Worm (Caenorhabditis elegans) whole organism, early embryonic: ENCODE data around the gene F16F9.1.

Experiments
- B0310.2 ChIP-seq: sonication (generic microtip); optimal IDR thresholded peaks from 2 replicates; lab custom pipeline; 2016; ENCODE audit warnings: mild to moderate bottlenecking, missing genetic modification characterization, missing compliant biosample characterization
- F13C5.2 ChIP-seq: sonication (generic microtip); optimal IDR thresholded peaks from 2 replicates; lab custom pipeline; 2017; ENCODE audit warnings: mild to moderate bottlenecking, missing genetic modification characterization, inconsistent platforms, missing compliant biosample characterization
- aly-1 ChIP-seq: sonication (generic microtip); optimal IDR thresholded peaks from 2 replicates; lab custom pipeline; 2016; ENCODE audit warnings: missing genetic modification characterization, missing compliant biosample characterization
- ama-1 ChIP-seq: fragments of 150-350 bp; optimal IDR thresholded peaks from 2 replicates; lab custom pipeline; 2014
- ceh-13 ChIP-seq: fragments of 200-800 bp; sonication (Bioruptor generic); optimal IDR thresholded peaks from 2 replicates; lab custom pipeline; 2018; ENCODE audit warnings: mild to moderate bottlenecking, missing genetic modification characterization, missing compliant biosample characterization
- ceh-36 ChIP-seq: sonication (generic microtip); optimal IDR thresholded peaks from 2 replicates; lab custom pipeline; 2016; ENCODE audit warnings: missing genetic modification characterization, inconsistent platforms, missing compliant biosample characterization
- ets-7 ChIP-seq: sonication (generic microtip); optimal IDR thresholded peaks from 2 replicates; lab custom pipeline; 2016; ENCODE audit warnings: missing genotype, missing genetic modification characterization, missing compliant biosample characterization
- flt-1 ChIP-seq: fragments of 200-800 bp; sonication (Bioruptor generic); IDR thresholded peaks from 2 replicates; pipeline ENCODE4 v1.3.6; 2022; ENCODE audit warnings: missing genetic modification characterization, missing compliant biosample characterization
- hmbx-1 ChIP-seq: sonication (generic microtip); optimal IDR thresholded peaks from 2 replicates; lab custom pipeline; 2016; ENCODE audit warnings: mild to moderate bottlenecking, missing genetic modification characterization, missing compliant biosample characterization
- hmg-4 ChIP-seq: fragments of 200-800 bp; sonication (Bioruptor generic); optimal IDR thresholded peaks from 2 replicates; lab custom pipeline; 2018; ENCODE audit warnings: mild to moderate bottlenecking, missing genetic modification characterization, missing compliant biosample characterization
- hnd-1 ChIP-seq: sonication (generic microtip); optimal IDR thresholded peaks from 2 replicates; lab custom pipeline; 2016; ENCODE audit warnings: missing genetic modification characterization, missing compliant biosample characterization
- pes-1 ChIP-seq: fragments of 200-800 bp; sonication (Bioruptor generic); IDR thresholded peaks from 2 replicates; pipeline ENCODE4 v1.3.6; 2022; ENCODE audit warnings: missing genetic modification reagents, missing genetic modification characterization, missing compliant biosample characterization
- scrt-1 ChIP-seq: fragments of 200-800 bp; sonication (Bioruptor generic); IDR thresholded peaks from 2 replicates; pipeline ENCODE4 v1.3.6; 2022; ENCODE audit warnings: missing genetic modification characterization, missing compliant biosample characterization
- sea-1 ChIP-seq: fragments of 200-800 bp; sonication (Bioruptor generic); conservative IDR thresholded peaks from 2 replicates; pipeline ENCODE4 v1.3.6; 2022; ENCODE audit warnings: missing genetic modification characterization, missing compliant biosample characterization
- tbx-11 ChIP-seq: fragments of 200-800 bp; sonication (Bioruptor generic); IDR thresholded peaks from 2 replicates; pipeline ENCODE4 v1.3.6; 2022; ENCODE audit warnings: missing genetic modification characterization, missing compliant biosample characterization
- tbx-37 ChIP-seq: fragments of 200-800 bp; sonication (Bioruptor generic); conservative IDR thresholded peaks from 2 replicates; pipeline ENCODE4 v1.3.6; 2022; ENCODE audit warnings: missing genetic modification reagents, missing genetic modification characterization, missing compliant biosample characterization
- tra-4 ChIP-seq: sonication (generic microtip); optimal IDR thresholded peaks from 2 replicates; lab custom pipeline; 2017; ENCODE audit warnings: missing genetic modification characterization, missing compliant biosample characterization

Gene F16F9.1

ce11 chrX:8428319-8428888 is 17.8 kb upstream of the F16F9.1 start, which contains the start of gene F08F1.3:
TSS of gene F08F1.3 (plus strand) at chrX:8428838.
- TF ChIP-seq hnd-1 (no peak), hmg-4 (no peak), tbx-11 (GFP tag; lab: Robert Waterston, UW) (no peak), F13C5.2 (tag; lab: Kevin White, UChicago) (no peak), ets-7 (no peak), sea-1 (no peak), scrt-1 (GFP tag; lab: Robert Waterston, UW) (no peak), ama-1 (lab: Kevin White, UChicago) (no peak), flt-1 (no peak), aly-1 (no peak), B0310.2 (tag; lab: Kevin White, UChicago) (no peak), hmbx-1 (tag; lab: Kevin White, UChicago) (no peak), tra-4 (tag; lab: Kevin White, UChicago) (no peak), tbx-37 (GFP tag; lab: Robert Waterston, UW) (no peak), pes-1 (GFP tag; lab: Robert Waterston, UW) (no peak), ceh-13 (no peak), ceh-36 (tag; lab: Kevin White, UChicago) (no peak)

- TF ChIP-seq tra-4 (tag; lab: Kevin White, UChicago) = no peak
- no peak for TF ChIP-seq ama-1 (lab: Kevin White, UChicago)
- no peak for TF ChIP-seq hmg-4
These were observed 16.7 kb upstream of the F16F9.1 start for ce11 chrX:8429503-8429902.

- TF ChIP-seq tra-4 (tag; lab: Kevin White, UChicago) (no peak), scrt-1 (GFP tag; lab: Robert Waterston, UW) (no peak), tbx-11 (GFP tag; lab: Robert Waterston, UW) (no peak), ets-7 (no peak), hmg-4 (no peak), pes-1 (GFP tag; lab: Robert Waterston, UW) (no peak), ceh-13 (no peak), flt-1 (no peak), ceh-36 (tag; lab: Kevin White, UChicago) (no peak), hmbx-1 (tag; lab: Kevin White, UChicago) (no peak), aly-1 (no peak), sea-1 (no peak), ama-1 (lab: Kevin White, UChicago) (no peak), B0310.2 (tag; lab: Kevin White, UChicago) (no peak), hnd-1 (no peak), tbx-37 (GFP tag; lab: Robert Waterston, UW) (no peak), F13C5.2 (tag; lab: Kevin White, UChicago) (no peak)
These were observed 13.8 kb upstream of the F16F9.1 start, which contains the start of gene kin-9 for ce11 chrX:8432361-8432760. TSS of gene kin-9 (plus strand) at chrX:8432661.

- TF ChIP-seq hnd-1 (no peak), ceh-13 (no peak), tbx-37 (GFP tag; lab: Robert Waterston, UW) (no peak), hmg-4 (no peak), B0310.2 (tag; lab: Kevin White, UChicago) (no peak), flt-1 (no peak), pes-1 (GFP tag; lab: Robert Waterston, UW) (no peak), ama-1 (lab: Kevin White, UChicago) (no peak), F13C5.2 (tag; lab: Kevin White, UChicago) (no peak), tbx-11 (GFP tag; lab: Robert Waterston, UW) (no peak), ets-7 (no peak), aly-1 (no peak), hmbx-1 (tag; lab: Kevin White, UChicago) (no peak), sea-1 (no peak), tra-4 (tag; lab: Kevin White, UChicago) (no peak), scrt-1 (GFP tag; lab: Robert Waterston, UW) (no peak)
These were observed 7.5 kb upstream of the F16F9.1 start for ce11 chrX:8438756-8439155.

ce11 chrX:8440001-8440735 is 6.0 kb upstream of the F16F9.1 start:
- TF ChIP-seq hmbx-1 (tag; lab: Kevin White, UChicago) = no peak
- TF ChIP-seq pes-1 (GFP tag; lab: Robert Waterston, UW) = no peak
- TF ChIP-seq tbx-37 (GFP tag; lab: Robert Waterston, UW) = no peak
- TF ChIP-seq F13C5.2 (tag; lab: Kevin White, UChicago) = no peak
- TF ChIP-seq aly-1 = no peak

ce11 chrX:8444922-8445321 is 1.3 kb upstream of the F16F9.1 start:
- TF ChIP-seq F13C5.2 (tag; lab: Kevin White, UChicago) (no peak), hnd-1 (no peak), tbx-11 (GFP tag; lab: Robert Waterston, UW) (no peak), tbx-37 (GFP tag; lab: Robert Waterston, UW) (no peak), hmg-4 (no peak), ets-7 (no peak), hmbx-1 (tag; lab: Kevin White, UChicago) (no peak), ceh-13 (no peak)

- TF ChIP-seq ama-1 (lab: Kevin White, UChicago) (no peak), hmg-4 (no peak), F13C5.2 (tag; lab: Kevin White, UChicago) (no peak), hmbx-1 (tag; lab: Kevin White, UChicago) (no peak), ets-7 (no peak), ceh-13 (no peak), sea-1 (no peak), tbx-37 (GFP tag; lab: Robert Waterston, UW) (no peak)
These were observed 9.5 kb downstream of the F16F9.1 start, which contains the start of gene dpy-6 for ce11 chrX:8455590-8456166. TSS of gene dpy-6 (minus strand) at chrX:8455640.
